Worm (Caenorhabditis elegans) whole organism, L2 larva: ENCODE data around the gene str-55.

Source experiments
- C34F6.9 ChIP-seq: fragments of 150-350 bp; optimal IDR thresholded peaks from 2 replicates; lab custom pipeline; 2014; ENCODE audit warnings: missing biosample characterization, missing genetic modification characterization
- ceh-16 ChIP-seq: fragments of 150-350 bp; optimal IDR thresholded peaks from 2 replicates; lab custom pipeline; 2014; ENCODE audit warnings: missing biosample characterization, missing genetic modification characterization
- ceh-82 ChIP-seq: fragments of 150-350 bp; optimal IDR thresholded peaks from 2 replicates; lab custom pipeline; 2014; ENCODE audit warnings: missing biosample characterization, missing genetic modification characterization
- fos-1 ChIP-seq: fragments of 150-350 bp; optimal IDR thresholded peaks from 2 replicates; lab custom pipeline; 2014; ENCODE audit warnings: missing biosample characterization, missing genetic modification characterization
- gmeb-1 ChIP-seq: fragments of 150-350 bp; optimal IDR thresholded peaks from 2 replicates; lab custom pipeline; 2014; ENCODE audit warnings: missing biosample characterization, missing genetic modification characterization
- lsy-2 ChIP-seq, 2 experiments: fragments of 150-350 bp in 1 of 2; sonication (generic microtip) in 1 of 2; optimal IDR thresholded peaks; 2 replicates each; lab custom pipeline; 2014 to 2017; ENCODE audit warnings: missing biosample characterization in 2 of 2, missing genetic modification characterization in 2 of 2
- mab-5 ChIP-seq: fragments of 150-350 bp; optimal IDR thresholded peaks from 2 replicates; lab custom pipeline; 2014; ENCODE audit warnings: missing biosample characterization, missing genetic modification characterization
- nhr-237 ChIP-seq: fragments of 150-350 bp; optimal IDR thresholded peaks from 2 replicates; lab custom pipeline; 2014; ENCODE audit warnings: missing biosample characterization, missing genetic modification characterization
- unc-39 ChIP-seq: fragments of 150-350 bp; optimal IDR thresholded peaks from 2 replicates; lab custom pipeline; 2014; ENCODE audit warnings: missing biosample characterization, missing genetic modification characterization
- unc-62 ChIP-seq: fragments of 150-350 bp; optimal IDR thresholded peaks from 2 replicates; lab custom pipeline; 2014; ENCODE audit warnings: missing biosample characterization, missing genetic modification reagents, missing genetic modification characterization
- zag-1 ChIP-seq: fragments of 150-350 bp; optimal IDR thresholded peaks from 2 replicates; lab custom pipeline; 2014; ENCODE audit warnings: missing biosample characterization, missing genetic modification characterization

DNA sequence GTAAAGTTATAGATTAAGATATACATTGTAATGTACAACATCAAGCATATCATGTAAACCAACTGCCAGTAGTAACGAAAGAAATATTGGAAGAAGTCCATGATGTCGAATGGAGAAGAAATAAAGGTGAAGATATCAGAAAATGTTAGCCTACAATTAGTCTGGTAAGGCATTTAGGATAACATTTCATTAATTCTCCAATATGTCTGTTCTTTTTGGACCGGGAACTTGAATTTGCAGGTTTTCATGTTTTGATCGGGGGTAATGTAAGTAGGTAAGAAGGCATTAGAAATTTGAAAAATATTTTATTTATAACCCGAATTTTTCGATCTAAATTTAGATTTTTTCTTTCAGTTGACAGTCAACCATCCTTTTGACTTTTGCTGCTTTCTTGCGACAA lies 23.2 kb downstream of the str-55 start, which contains the start of gene srd-63:
- TF ChIP-seq ceh-82 (no peak), C34F6.9 (no peak), unc-39 (tag; lab: Kevin White, UChicago) (no peak), gmeb-1 (tag; lab: Kevin White, UChicago) (no peak), unc-62 (GFP tag; lab: Kevin White, UChicago) (no peak), mab-5 (no peak), nhr-237 (tag; lab: Kevin White, UChicago) (no peak), zag-1 (tag; lab: Kevin White, UChicago) (no peak), ceh-16 (tag; lab: Kevin White, UChicago) (no peak), lsy-2 (tag; optimal IDR thresholded peaks at IDR 0.05; lab: Kevin White, UChicago) (no peak), fos-1 (tag; lab: Kevin White, UChicago) (no peak)
